Fruit fly (Drosophila melanogaster): Measurements from ENCODE around the gene CG14985.

DNA sequence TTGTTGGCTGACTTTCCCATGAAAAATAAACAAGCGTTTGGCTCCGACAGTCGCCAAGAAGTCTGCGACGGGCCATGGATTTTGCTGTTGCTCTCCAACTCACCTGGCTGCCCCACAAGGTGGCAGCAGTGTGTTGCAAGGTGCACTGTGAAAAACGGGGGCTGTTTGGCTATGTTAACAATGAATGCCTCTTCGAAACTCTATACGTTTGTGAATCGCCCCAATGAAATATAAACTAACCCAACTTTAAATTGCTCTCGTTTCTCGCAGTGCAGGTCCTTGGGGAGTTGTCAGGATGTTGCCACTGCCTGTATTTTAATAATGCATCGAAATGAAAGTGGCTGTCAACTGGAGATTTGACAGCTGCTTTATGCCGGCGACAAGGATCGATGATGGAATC lies 11.1 kb downstream of the CG14985 start:
- TF ChIP-seq Hr39 (GFP tag; optimal IDR thresholded peaks at IDR 0.05) (peak; percentile 16), Blimp-1 (GFP tag; optimal IDR thresholded peaks at IDR 0.05) (no peak), Sox102F (GFP tag; optimal IDR thresholded peaks at IDR 0.05) (no peak), ss (GFP tag; optimal IDR thresholded peaks at IDR 0.05) (no peak), CG3919 (GFP tag; optimal IDR thresholded peaks at IDR 0.05) (peak; percentile 26), CG10631 (GFP tag; optimal IDR thresholded peaks at IDR 0.05) (peak; percentile 10), esn (GFP tag; optimal IDR thresholded peaks at IDR 0.05) (no peak), Met (GFP tag; optimal IDR thresholded peaks at IDR 0.05) (no peak), net (GFP tag; optimal IDR thresholded peaks at IDR 0.05) (no peak), cyc (GFP tag; optimal IDR thresholded peaks at IDR 0.05) (peak; percentile 2), Eip93F (GFP tag; optimal IDR thresholded peaks at IDR 0.05) (no peak), CG9139 (GFP tag; optimal IDR thresholded peaks at IDR 0.05) (no peak), spab (GFP tag; optimal IDR thresholded peaks at IDR 0.05) (peak; percentile 19)
